Fruit fly (Drosophila melanogaster): ENCODE results near the gene CG5139.

The CG5139 gene

DNA sequence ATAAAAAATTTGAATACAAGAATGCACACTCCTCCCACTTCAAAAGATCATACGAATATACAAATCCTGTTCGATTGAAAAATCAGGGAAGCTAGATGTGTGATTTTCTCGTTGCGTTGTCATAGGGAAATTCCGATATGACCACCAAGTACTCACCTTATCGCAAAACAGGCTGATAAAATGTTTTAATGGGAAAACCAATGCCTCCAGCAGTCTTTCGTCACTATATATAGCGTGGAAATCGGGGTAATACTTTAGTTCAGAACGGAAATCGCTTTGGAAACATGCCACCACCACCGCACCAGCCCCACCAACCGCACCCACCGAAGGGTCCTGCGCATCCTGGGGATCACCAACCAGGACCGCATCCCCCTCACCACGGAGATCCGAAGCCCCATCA lies at the start of gene CG5139, which contains the start of gene CG43348:
Gene CG5139 (minus strand): TSS at position 101 of the 400 bp plus-strand sequence.
Gene CG43348 (plus strand): TSS at position 247 of the 400 bp plus-strand sequence.
- TF ChIP-seq CG8478 (optimal IDR thresholded peaks at IDR 0.05) (no peak), CTCF (optimal IDR thresholded peaks at IDR 0.05) (no peak)

DNA sequence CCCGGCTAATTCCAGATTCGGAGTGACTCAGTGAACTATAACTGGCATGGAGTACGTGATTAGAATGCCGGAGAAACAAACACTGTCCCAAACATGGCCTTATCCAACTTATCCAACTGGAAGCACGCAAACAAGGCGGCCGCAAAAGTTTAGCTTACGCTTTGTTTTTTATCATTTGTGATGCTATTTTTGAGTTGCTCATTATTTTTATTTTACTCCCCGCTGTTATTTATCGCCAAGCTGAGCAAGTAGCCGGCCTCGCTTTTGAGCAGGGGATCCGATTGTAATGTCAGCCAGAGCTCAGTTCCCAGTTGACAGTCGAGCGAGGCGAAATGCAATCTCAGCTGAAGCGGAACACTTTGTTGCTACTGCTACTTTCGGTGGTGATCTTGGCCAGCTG lies 40.7 kb upstream of the CG5139 start, which contains the start of gene CG5397:
Gene CG5397 (plus strand): TSS at position 301 of the 400 bp plus-strand sequence.
- TF ChIP-seq CTCF (optimal IDR thresholded peaks at IDR 0.05), result no peak
- TF ChIP-seq CG8478 (optimal IDR thresholded peaks at IDR 0.05), result no peak

DNA sequence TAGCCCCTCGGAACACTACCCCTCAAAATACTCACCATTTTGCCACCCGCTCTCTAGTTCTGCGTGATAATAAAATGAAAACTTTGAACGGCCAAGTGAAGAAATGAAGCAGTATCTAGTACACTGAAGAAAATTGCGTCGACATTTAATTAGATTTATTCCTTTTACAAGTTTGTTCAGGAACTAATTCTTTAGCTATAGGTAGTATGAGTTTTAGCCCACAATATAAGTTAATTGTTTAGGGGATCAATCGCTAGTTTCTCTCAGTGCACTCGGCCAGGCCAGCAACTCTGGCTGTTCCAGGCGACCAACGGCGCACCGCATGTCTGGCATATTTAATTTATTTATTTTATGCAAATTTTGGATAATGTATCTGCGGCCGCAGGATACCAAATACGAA lies 31.6 kb upstream of the CG5139 start:
- TF ChIP-seq CTCF (optimal IDR thresholded peaks at IDR 0.05) (no peak), CG8478 (optimal IDR thresholded peaks at IDR 0.05) (no peak)

DNA sequence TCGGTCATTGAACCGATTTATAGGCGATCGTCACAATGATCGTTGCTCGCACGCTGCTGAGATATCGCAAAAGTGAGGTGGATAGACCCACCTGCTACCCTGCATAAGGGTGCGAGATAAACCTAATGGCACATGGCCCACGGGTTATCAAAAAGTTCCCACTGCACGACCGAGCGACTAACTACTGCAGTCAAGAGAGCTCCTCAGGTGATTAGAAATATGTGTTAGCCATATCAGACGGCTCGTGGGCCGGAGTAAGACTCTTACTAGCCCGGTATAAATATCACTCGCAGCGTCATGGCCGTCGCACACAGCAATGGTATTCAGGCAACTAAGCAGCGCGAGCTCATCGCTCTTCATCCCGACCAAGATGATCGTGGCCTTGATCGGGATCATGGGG lies 19.9 kb upstream of the CG5139 start, which contains the start of gene CG42329:
Gene CG42329 (plus strand): TSS at position 301 of the 400 bp plus-strand sequence.
- no peak for TF ChIP-seq CG8478 (optimal IDR thresholded peaks at IDR 0.05)

- TF ChIP-seq CTCF (optimal IDR thresholded peaks at IDR 0.05) (no peak), CG8478 (optimal IDR thresholded peaks at IDR 0.05) (no peak)
Observed at dm6 chr2L:1218475-1218874, 19.4 kb upstream of the CG5139 start.

DNA sequence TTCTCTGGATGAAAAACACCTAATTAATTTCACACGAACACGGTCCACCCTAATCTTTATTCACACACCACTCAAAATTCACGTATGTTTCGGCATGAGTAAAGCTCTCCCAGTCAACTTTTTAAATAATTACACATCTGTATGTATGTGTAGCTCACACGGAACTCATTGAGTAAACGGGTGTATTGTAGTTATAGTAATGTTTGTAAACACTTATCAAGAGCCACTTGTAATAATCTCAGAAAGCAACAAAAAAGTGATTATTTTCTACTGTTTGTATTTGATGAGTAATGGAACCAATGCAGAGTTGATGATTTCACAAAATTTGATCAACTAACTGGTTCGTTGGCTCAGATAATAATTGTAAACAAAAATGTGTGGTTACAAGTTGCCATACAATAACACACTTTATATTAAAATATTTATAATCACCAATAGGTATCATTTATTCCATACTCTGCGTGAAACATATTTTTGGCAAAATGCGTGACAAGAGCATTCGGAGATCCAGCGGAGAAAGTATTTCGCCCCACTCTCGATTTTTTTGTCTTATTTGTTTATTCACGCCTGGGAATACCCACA lies 18.9 kb upstream of the CG5139 start:
- no peak for TF ChIP-seq CG8478 (optimal IDR thresholded peaks at IDR 0.05)
- no peak for TF ChIP-seq CTCF (optimal IDR thresholded peaks at IDR 0.05)

dm6 chr2L:1217033-1217612 lies 18.1 kb upstream of the CG5139 start:
- TF ChIP-seq CG8478 (optimal IDR thresholded peaks at IDR 0.05) (no peak), CTCF (optimal IDR thresholded peaks at IDR 0.05) (no peak)

DNA sequence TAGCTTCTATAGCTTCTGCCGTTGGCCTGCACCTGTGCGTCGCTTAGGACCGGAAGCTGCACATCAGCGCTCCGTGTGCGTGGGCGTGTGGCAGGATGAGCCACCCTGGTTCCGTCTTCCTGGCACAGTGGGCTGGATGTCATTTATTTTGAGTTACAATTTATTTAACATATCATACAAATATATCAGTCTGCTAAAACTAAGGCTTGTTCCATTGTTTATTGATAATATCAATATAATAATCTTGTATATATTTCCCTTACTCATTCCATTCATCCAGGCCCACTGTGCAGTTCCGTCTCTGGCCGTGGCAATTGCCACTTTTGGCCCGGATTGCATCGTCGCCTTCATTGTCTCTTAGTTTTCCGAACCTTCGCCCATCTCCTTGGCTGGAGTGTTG lies 15.4 kb upstream of the CG5139 start:
- TF ChIP-seq CG8478 (optimal IDR thresholded peaks at IDR 0.05), result no peak
- TF ChIP-seq CTCF (optimal IDR thresholded peaks at IDR 0.05), result no peak

DNA sequence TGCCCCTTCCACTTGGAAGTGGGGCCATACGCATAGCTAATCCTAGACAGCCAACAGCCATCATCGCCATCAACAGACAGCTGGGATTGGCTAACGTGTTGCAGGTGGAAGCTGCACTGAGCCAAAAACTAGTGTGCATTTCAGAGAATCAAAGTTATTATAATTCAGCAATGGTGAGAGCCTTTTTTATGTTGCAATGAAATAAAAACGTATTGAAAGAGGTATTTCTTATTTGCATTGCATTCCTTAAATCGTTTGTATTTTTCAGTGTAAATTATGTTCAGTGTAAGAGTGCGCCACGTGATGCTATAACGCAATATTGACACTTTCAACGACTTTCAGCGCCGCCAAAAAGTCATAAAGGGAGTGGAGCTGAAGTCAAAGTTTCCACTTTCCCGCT lies 14.5 kb upstream of the CG5139 start:
- no peak for TF ChIP-seq CG8478 (optimal IDR thresholded peaks at IDR 0.05)
- TF ChIP-seq CTCF (optimal IDR thresholded peaks at IDR 0.05), result no peak

DNA sequence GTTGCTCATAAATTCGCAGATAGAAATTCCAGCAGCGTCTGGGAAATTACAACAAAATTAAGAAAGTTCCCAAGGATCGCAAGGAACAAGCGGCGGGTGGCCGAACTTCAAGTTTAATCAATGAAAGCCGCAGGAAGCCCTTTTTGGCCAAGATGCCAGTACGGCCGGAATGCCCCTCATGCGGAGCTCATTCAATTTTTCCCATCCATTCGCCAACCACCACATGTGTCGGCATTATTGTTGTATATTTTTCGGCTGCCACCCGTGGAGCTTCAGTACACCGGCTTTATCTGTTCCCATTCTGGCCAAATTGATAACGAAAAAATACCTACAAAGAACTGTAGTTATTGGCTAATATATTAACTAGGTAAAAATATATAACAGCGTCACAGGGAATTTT lies 12.5 kb upstream of the CG5139 start:
- TF ChIP-seq CG8478 (optimal IDR thresholded peaks at IDR 0.05) (no peak), CTCF (optimal IDR thresholded peaks at IDR 0.05) (no peak)

DNA sequence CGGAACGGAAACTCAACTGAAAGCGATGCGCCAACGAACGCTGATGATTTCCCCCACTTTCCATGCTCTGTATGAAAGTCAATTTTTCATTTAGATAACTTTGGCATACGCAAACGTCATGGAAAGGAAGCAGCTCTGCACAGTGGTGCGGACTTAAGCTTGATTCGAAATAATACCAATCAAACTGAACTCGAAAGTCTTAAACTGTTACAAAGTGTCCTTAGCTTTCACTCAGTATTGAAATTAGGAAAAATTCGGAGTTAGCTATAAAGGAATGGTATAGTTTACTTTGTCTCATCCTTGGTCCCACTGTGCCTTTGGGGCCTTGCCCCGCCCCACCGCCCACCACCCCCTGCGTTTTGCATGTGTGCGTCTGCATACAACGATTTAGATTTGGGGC lies 8.4 kb upstream of the CG5139 start:
- TF ChIP-seq CG8478 (optimal IDR thresholded peaks at IDR 0.05), result no peak
- no peak for TF ChIP-seq CTCF (optimal IDR thresholded peaks at IDR 0.05)

DNA sequence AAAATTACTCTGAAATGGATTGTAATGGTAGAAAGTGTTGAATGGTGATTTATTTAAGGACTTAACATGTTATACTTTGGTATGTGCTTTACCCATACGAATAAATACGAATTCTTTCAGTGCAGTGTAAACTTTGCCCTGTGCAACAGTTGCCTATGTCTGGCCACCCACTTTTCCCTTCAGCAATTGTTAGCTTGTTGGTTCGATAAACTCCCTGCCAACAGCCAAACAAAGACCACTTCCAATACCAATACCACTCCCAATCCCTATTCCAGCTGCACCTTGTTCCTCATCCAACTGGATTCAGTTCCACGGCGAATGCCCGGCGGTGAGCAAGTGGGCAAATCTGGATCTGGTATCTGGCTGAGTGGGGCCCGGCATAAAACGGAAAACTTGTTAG lies 4.8 kb upstream of the CG5139 start, which contains the start of gene CG14342:
Gene CG14342 (plus strand): TSS at position 301 of the 400 bp plus-strand sequence.
- TF ChIP-seq CG8478 (optimal IDR thresholded peaks at IDR 0.05), result no peak
- no peak for TF ChIP-seq CTCF (optimal IDR thresholded peaks at IDR 0.05)

dm6 chr2L:1202445-1202844 lies 3.4 kb upstream of the CG5139 start:
- TF ChIP-seq CG8478 (optimal IDR thresholded peaks at IDR 0.05), result no peak
- TF ChIP-seq CTCF (optimal IDR thresholded peaks at IDR 0.05), result no peak

DNA sequence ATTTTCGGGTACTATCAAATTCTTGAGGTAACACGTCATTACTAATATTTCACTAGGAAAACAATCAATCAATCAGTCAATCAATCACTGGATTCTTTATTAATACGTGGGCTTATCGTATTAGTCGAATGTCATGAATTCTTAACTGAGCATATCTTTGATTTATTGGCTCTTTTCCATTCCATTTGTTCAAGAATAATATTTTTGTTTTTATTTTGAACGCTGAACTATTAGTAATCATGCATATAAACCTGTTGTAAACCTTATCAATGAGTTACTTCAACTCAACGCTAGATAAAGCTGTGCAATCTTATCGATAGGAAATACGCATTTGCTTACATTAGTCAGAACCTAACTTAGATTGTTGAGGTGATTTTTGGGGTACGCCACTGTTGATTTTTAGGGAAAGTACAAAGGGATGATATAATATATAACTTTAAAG lies 2.4 kb upstream of the CG5139 start:
- no peak for TF ChIP-seq CG8478 (optimal IDR thresholded peaks at IDR 0.05)
- TF ChIP-seq CTCF (optimal IDR thresholded peaks at IDR 0.05), result no peak

DNA sequence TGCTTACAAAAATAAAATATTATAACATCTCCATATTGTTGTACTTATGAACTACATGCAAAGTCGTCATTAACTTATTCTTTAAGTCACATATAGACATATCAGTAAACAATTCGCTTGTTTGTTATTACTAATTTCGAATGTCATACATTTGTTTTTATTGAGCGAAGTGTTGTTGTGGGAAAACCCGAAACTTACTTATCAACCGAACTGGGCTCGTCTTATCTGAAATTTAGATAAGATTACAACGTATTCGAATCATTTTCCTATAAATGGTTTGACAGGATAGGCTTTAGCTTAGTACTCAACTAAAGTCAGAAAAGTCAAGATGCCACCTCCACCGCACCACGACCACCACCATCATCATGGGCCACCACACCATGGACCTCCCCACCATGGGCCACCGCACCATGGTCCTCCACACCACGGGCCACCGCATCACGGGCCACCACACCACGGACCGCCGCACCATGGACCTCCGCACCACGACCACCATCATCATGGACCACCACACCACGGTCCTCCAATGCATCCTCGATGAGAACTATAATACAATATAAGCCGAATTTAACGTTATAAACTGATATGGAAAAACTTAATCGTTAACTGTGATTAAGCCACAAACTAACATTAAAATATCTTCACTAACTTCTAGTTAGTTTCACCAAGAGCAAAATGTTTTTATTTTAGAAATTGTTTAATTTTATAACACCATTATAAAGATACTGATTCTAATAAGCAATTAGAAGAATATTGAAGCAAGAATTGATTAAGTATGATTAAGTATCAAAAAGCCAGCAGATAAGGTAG lies 1.1 kb upstream of the CG5139 start, which contains the start of the genes CG43349 and CG5011:
Gene CG43349 (plus strand): TSS at position 294 of the 810 bp plus-strand sequence.
Gene CG5011 (plus strand): TSS at position 760 of the 810 bp plus-strand sequence.
- TF ChIP-seq CG8478 (optimal IDR thresholded peaks at IDR 0.05) (no peak), CTCF (optimal IDR thresholded peaks at IDR 0.05) (no peak)

Data from S2 (cell line).